Worm (Caenorhabditis elegans) whole organism, midembryonic: ENCODE data around the gene tag-281.
A peak's percentile ranks its signal among the peaks of the same experiment; 100 is the strongest.

Experiments used
- T22C8.4 ChIP-seq: fragments of 200-800 bp; sonication (Bioruptor generic); IDR thresholded peaks from 2 replicates; pipeline ENCODE4 v1.3.6; 2022; ENCODE audit warnings: missing genetic modification characterization, missing compliant biosample characterization
- cog-1 ChIP-seq: sonication (generic microtip); optimal IDR thresholded peaks from 2 replicates; lab custom pipeline; 2016; ENCODE audit warnings: missing genetic modification characterization, missing compliant biosample characterization
- flt-1 ChIP-seq: fragments of 200-800 bp; sonication (Bioruptor generic); IDR thresholded peaks from 2 replicates; pipeline ENCODE4 v1.3.6; 2022; ENCODE audit warnings: missing genetic modification characterization, missing compliant biosample characterization
- klf-2 ChIP-seq: fragments of 200-800 bp; sonication (Bioruptor generic); conservative IDR thresholded peaks from 2 replicates; pipeline ENCODE4 v1.3.6; 2022; ENCODE audit warnings: missing genetic modification reagents, missing genetic modification characterization, missing compliant biosample characterization
- med-1 ChIP-seq: sonication (generic microtip); optimal IDR thresholded peaks from 2 replicates; lab custom pipeline; 2017; ENCODE audit warnings: missing genetic modification characterization, mild to moderate bottlenecking, missing compliant biosample characterization, antibody characterized with exemption, missing genetic modification reagents; ENCODE audit not compliant: insufficient read depth
- ref-1 ChIP-seq: fragments of 200-800 bp; sonication (Bioruptor generic); conservative IDR thresholded peaks from 2 replicates; pipeline ENCODE4 v1.3.6; 2022; ENCODE audit warnings: missing genetic modification reagents, missing genetic modification characterization, missing compliant biosample characterization
- tab-1 ChIP-seq: fragments of 200-800 bp; sonication (Bioruptor generic); IDR thresholded peaks from 2 replicates; pipeline ENCODE4 v1.3.6; 2022; ENCODE audit warnings: missing genetic modification characterization, missing compliant biosample characterization
- ztf-23 ChIP-seq: fragments of 200-800 bp; sonication (Bioruptor generic); IDR thresholded peaks from 2 replicates; pipeline ENCODE4 v1.3.6; 2022; ENCODE audit warnings: missing genetic modification reagents, missing genetic modification characterization, missing compliant biosample characterization
- ztf-29 ChIP-seq: fragments of 200-800 bp; sonication (Bioruptor generic); IDR thresholded peaks from 2 replicates; pipeline ENCODE4 v1.3.6; 2022; ENCODE audit warnings: missing genetic modification reagents, missing genetic modification characterization, missing compliant biosample characterization

Gene tag-281

ce11 chrII:12459422-12459821 is at the start of gene tag-281:
Gene tag-281 (plus strand): TSS chrII:12459761.
- TF ChIP-seq cog-1 (tag; lab: Kevin White, UChicago) (peak; percentile 48), ztf-29 (GFP tag; lab: Robert Waterston, UW) (no peak), klf-2 (GFP tag; lab: Robert Waterston, UW) (no peak), ztf-23 (0 out of 2 replicates have a peak, but pooled peaks have one; percentile 44), tab-1 (no peak)

DNA sequence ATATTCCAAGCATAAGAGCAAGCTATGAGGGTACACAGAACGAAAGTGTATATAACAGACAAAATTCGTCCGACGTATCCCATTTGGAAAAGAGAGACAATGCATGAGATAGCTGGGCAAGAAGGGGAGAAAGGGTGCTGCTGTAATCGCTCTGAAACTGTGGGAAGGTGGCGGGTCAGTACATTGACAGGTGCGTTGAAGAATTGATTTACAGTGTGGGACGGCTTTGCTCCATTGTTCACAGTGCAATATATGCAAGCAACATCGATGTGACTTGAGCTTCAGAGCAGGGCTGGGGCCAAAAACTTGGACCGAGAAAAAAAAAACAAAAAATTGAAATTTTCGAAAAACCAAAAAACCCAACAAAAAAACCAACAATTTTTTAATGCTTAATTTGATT is 49.5 kb upstream of the tag-281 start, which contains the start of gene F57G9.3:
TSS of gene F57G9.3 (minus strand) at position 101 of the 400 bp plus-strand sequence.
- no peak for TF ChIP-seq ztf-23
- no peak for TF ChIP-seq T22C8.4 (GFP tag; lab: Robert Waterston, UW)
- TF ChIP-seq klf-2 (GFP tag; lab: Robert Waterston, UW) = no peak
- TF ChIP-seq tab-1 = no peak

ce11 chrII:12412417-12412816 is 47.1 kb upstream of the tag-281 start, which contains the start of gene Y57A10C.1:
Gene Y57A10C.1 (minus strand): TSS chrII:12412517.
- TF ChIP-seq cog-1 (tag; lab: Kevin White, UChicago) (no peak), ztf-23 (no peak), klf-2 (GFP tag; lab: Robert Waterston, UW) (no peak), ref-1 (GFP tag; lab: Robert Waterston, UW) (no peak), ztf-29 (GFP tag; lab: Robert Waterston, UW) (no peak), tab-1 (no peak), med-1 (GFP tag; lab: Kevin White, UChicago) (no peak), flt-1 (no peak), T22C8.4 (GFP tag; lab: Robert Waterston, UW) (no peak)

- TF ChIP-seq cog-1 (tag; lab: Kevin White, UChicago) (no peak), med-1 (GFP tag; lab: Kevin White, UChicago) (no peak), ztf-23 (no peak), klf-2 (GFP tag; lab: Robert Waterston, UW) (no peak)
Measured at ce11 chrII:12414805-12415204, 44.8 kb upstream of the tag-281 start, which contains the start of gene Y57A10C.11. Gene Y57A10C.11 (minus strand): TSS chrII:12414905.

- TF ChIP-seq T22C8.4 (GFP tag; lab: Robert Waterston, UW) (no peak), med-1 (GFP tag; lab: Kevin White, UChicago) (no peak), ref-1 (GFP tag; lab: Robert Waterston, UW) (no peak), cog-1 (tag; lab: Kevin White, UChicago) (no peak), ztf-23 (no peak), flt-1 (no peak), ztf-29 (GFP tag; lab: Robert Waterston, UW) (no peak), tab-1 (no peak)
Measured at ce11 chrII:12417514-12417913, 42.0 kb upstream of the tag-281 start, which contains the start of gene sre-27. Gene sre-27 (minus strand): TSS chrII:12417614.

DNA sequence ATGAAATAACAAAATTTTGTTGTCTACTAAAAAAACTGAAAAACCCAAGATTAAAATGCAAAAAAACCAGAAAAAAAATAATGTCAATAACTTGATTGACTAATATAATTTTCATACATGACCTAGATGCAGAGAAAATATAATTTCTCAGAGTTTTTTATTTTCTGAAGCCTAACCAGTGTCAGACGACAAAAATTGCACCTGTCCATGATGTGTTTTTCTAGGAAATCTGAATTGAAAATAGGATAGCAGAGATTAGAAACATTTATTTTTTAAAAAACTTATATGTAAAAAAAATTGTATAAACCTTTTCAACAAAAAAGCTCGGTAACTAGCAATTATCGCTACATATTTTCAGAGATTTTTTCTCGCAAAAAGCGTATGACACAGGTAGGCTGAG is 41.6 kb upstream of the tag-281 start:
- TF ChIP-seq ztf-23 = no peak
- no peak for TF ChIP-seq cog-1 (tag; lab: Kevin White, UChicago)
- no peak for TF ChIP-seq ztf-29 (GFP tag; lab: Robert Waterston, UW)
- TF ChIP-seq tab-1 = no peak
- TF ChIP-seq flt-1 = no peak
- no peak for TF ChIP-seq T22C8.4 (GFP tag; lab: Robert Waterston, UW)
- no peak for TF ChIP-seq med-1 (GFP tag; lab: Kevin White, UChicago)
- no peak for TF ChIP-seq ref-1 (GFP tag; lab: Robert Waterston, UW)
- no peak for TF ChIP-seq klf-2 (GFP tag; lab: Robert Waterston, UW)

DNA sequence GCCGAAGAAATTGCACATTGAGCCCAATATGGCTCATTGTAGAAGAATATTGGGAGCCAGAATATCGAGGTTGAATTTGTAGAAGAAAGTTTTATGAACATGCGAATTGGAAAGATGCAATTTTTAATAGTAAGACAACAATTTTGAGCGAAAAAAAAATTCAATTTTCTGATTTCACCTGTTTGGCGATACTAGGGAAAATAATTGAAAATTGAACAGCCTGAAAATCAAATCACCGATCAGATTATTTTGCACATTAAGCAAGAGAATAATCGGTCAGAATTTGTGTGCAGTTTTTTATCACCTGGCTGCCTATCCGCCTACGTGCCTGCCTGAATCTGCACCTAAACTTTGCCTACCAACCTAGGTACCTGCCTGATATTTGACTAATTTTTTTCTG is 39.1 kb upstream of the tag-281 start, which contains the start of gene sre-26:
TSS of gene sre-26 (minus strand) at position 101 of the 400 bp plus-strand sequence.
- TF ChIP-seq ztf-29 (GFP tag; lab: Robert Waterston, UW) (no peak), klf-2 (GFP tag; lab: Robert Waterston, UW) (no peak), flt-1 (no peak), med-1 (GFP tag; lab: Kevin White, UChicago) (no peak), tab-1 (no peak), T22C8.4 (GFP tag; lab: Robert Waterston, UW) (no peak), ref-1 (GFP tag; lab: Robert Waterston, UW) (no peak), cog-1 (tag; lab: Kevin White, UChicago) (no peak), ztf-23 (no peak)

DNA sequence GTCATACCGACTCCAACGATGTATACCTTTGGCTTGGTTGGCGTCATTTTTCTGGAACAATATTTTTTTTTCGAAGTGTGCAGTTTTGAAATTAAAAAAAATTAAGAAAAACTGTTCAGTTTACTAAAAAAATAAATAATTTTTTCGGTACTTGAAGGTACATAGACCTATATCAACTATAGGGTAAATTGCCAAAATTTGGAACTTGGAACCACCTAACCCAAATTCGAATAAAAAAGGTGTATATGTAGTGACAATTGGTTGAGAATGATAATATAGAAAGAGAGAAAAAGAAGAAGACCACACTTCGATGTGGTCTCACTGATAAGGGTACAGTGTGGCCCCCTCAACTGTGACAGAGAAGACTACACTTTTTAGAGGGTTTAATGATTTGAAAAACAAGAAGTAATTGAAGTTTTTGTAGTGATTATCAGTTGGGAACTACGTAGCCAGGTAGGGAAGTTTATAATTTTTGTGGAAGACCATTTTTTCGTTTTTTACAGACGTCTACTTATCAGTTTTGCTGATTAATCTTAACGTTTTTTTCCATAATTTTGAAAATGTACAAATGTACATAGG is 33.8 kb upstream of the tag-281 start, which contains the start of gene daf-22:
TSS of gene daf-22 (minus strand) at position 51 of the 579 bp plus-strand sequence.
- no peak for TF ChIP-seq klf-2 (GFP tag; lab: Robert Waterston, UW)
- no peak for TF ChIP-seq ref-1 (GFP tag; lab: Robert Waterston, UW)
- TF ChIP-seq flt-1 = no peak
- no peak for TF ChIP-seq cog-1 (tag; lab: Kevin White, UChicago)

- TF ChIP-seq klf-2 (GFP tag; lab: Robert Waterston, UW) = no peak
- TF ChIP-seq ztf-23 = no peak
- TF ChIP-seq med-1 (GFP tag; lab: Kevin White, UChicago) = no peak
- TF ChIP-seq flt-1 = no peak
Measured at ce11 chrII:12429743-12430142, 29.8 kb upstream of the tag-281 start, which contains the start of gene Y57A10C.8. Gene Y57A10C.8 (minus strand): TSS chrII:12429843.

- TF ChIP-seq T22C8.4 (GFP tag; lab: Robert Waterston, UW) = no peak
- no peak for TF ChIP-seq klf-2 (GFP tag; lab: Robert Waterston, UW)
- no peak for TF ChIP-seq ztf-29 (GFP tag; lab: Robert Waterston, UW)
- TF ChIP-seq ref-1 (GFP tag; lab: Robert Waterston, UW) = no peak
- no peak for TF ChIP-seq cog-1 (tag; lab: Kevin White, UChicago)
- TF ChIP-seq ztf-23 = no peak
- no peak for TF ChIP-seq flt-1
- TF ChIP-seq med-1 (GFP tag; lab: Kevin White, UChicago) = no peak
- no peak for TF ChIP-seq tab-1
Measured at ce11 chrII:12432356-12432755, 27.2 kb upstream of the tag-281 start, which contains the start of gene dct-12. Gene dct-12 (minus strand): TSS chrII:12432456.
